Fruit fly (Drosophila melanogaster) whole organism, embryonic: ENCODE data around the gene HP1b.

ENCODE experiments used
- Atf-2 ChIP-seq: fragments of 200-800 bp; sonication (Bioruptor generic); optimal IDR thresholded peaks from 2 replicates; lab custom pipeline; 2016; ENCODE audit warnings: missing biosample characterization, missing genetic modification characterization
- Bteb2 ChIP-seq: fragments of 200-800 bp; sonication (Bioruptor generic); optimal IDR thresholded peaks from 2 replicates; lab custom pipeline; 2016; ENCODE audit warnings: missing biosample characterization, missing genetic modification characterization
- CG10366 ChIP-seq: fragments of 200-800 bp; sonication (Bioruptor generic); IDR thresholded peaks from 2 replicates; pipeline ENCODE4 v1.3.6; 2022; ENCODE audit warnings: missing biosample characterization, missing genetic modification characterization
- CG11504 ChIP-seq: fragments of 200-800 bp; sonication (Bioruptor generic); optimal IDR thresholded peaks from 3 replicates; lab custom pipeline; 2019; ENCODE audit warnings: missing biosample characterization, mild to moderate bottlenecking, missing genetic modification characterization, moderate library complexity
- CG11560 ChIP-seq: fragments of 200-800 bp; sonication (Bioruptor generic); IDR thresholded peaks from 3 replicates; pipeline ENCODE4 v1.3.6; 2022; ENCODE audit warnings: missing biosample characterization, missing genetic modification characterization
- CG15073 ChIP-seq: fragments of 200-800 bp; sonication (Bioruptor generic); optimal IDR thresholded peaks from 2 replicates; lab custom pipeline; 2016; ENCODE audit warnings: missing biosample characterization, missing genetic modification characterization
- CG1602 ChIP-seq: fragments of 200-800 bp; sonication (Bioruptor generic); optimal IDR thresholded peaks from 3 replicates; lab custom pipeline; 2016; ENCODE audit warnings: missing biosample characterization, missing genetic modification characterization
- CG1647 ChIP-seq: fragments of 200-800 bp; sonication (Bioruptor generic); optimal IDR thresholded peaks from 3 replicates; lab custom pipeline; 2016; ENCODE audit warnings: missing biosample characterization, missing genetic modification characterization
- CG17802 ChIP-seq: fragments of 200-800 bp; sonication (Bioruptor generic); optimal IDR thresholded peaks from 2 replicates; lab custom pipeline; 2018; ENCODE audit warnings: missing biosample characterization, mild to moderate bottlenecking, missing genetic modification characterization, moderate library complexity
- CG1792 ChIP-seq: fragments of 200-800 bp; sonication (Bioruptor generic); optimal IDR thresholded peaks from 2 replicates; lab custom pipeline; 2016; ENCODE audit warnings: missing biosample characterization, missing genetic modification characterization
- CG1832 ChIP-seq: fragments of 200-800 bp; sonication (Bioruptor generic); optimal IDR thresholded peaks from 2 replicates; lab custom pipeline; 2017; ENCODE audit warnings: missing biosample characterization, mild to moderate bottlenecking, missing genetic modification characterization, inconsistent platforms
- CG2875 ChIP-seq: fragments of 200-800 bp; sonication (Bioruptor generic); optimal IDR thresholded peaks from 2 replicates; lab custom pipeline; 2017; ENCODE audit warnings: missing biosample characterization, mild to moderate bottlenecking, missing genetic modification characterization, missing genetic modification reagents
- CG30020 ChIP-seq: fragments of 200-800 bp; optimal IDR thresholded peaks from 2 replicates; lab custom pipeline; 2019; ENCODE audit warnings: missing biosample characterization, mild to moderate bottlenecking, missing genetic modification characterization, moderate library complexity
- CG30431 ChIP-seq: fragments of 200-800 bp; sonication (Bioruptor generic); optimal IDR thresholded peaks from 2 replicates; lab custom pipeline; 2017; ENCODE audit warnings: missing biosample characterization, missing genetic modification characterization
- CG31224 ChIP-seq: fragments of 200-800 bp; sonication (Bioruptor generic); IDR thresholded peaks from 2 replicates; pipeline ENCODE4 v1.3.6; 2022; ENCODE audit warnings: missing biosample characterization, missing genetic modification characterization
- CG3281 ChIP-seq: fragments of 200-800 bp; sonication (Bioruptor generic); optimal IDR thresholded peaks from 3 replicates; lab custom pipeline; 2017; ENCODE audit warnings: missing biosample characterization, mild to moderate bottlenecking, missing genetic modification characterization
- CG8924 ChIP-seq: fragments of 200-800 bp; optimal IDR thresholded peaks from 3 replicates; lab custom pipeline; 2019; ENCODE audit warnings: missing biosample characterization, mild to moderate bottlenecking, missing genetic modification characterization, moderate library complexity
- CG9609 ChIP-seq: fragments of 200-800 bp; sonication (Bioruptor generic); optimal IDR thresholded peaks from 3 replicates; lab custom pipeline; 2016; ENCODE audit warnings: missing biosample characterization, missing genetic modification characterization
- CHES-1-like ChIP-seq: fragments of 200-800 bp; sonication (Bioruptor generic); optimal IDR thresholded peaks from 2 replicates; lab custom pipeline; 2016; ENCODE audit warnings: missing biosample characterization, missing genetic modification characterization
- Camta ChIP-seq: fragments of 200-800 bp; sonication (Bioruptor generic); optimal IDR thresholded peaks from 2 replicates; lab custom pipeline; 2016; ENCODE audit warnings: missing biosample characterization, missing genetic modification characterization
- D19A ChIP-seq: fragments of 200-800 bp; optimal IDR thresholded peaks from 3 replicates; lab custom pipeline; 2019; ENCODE audit warnings: missing biosample characterization, mild to moderate bottlenecking, missing genetic modification characterization, moderate library complexity
- D19B ChIP-seq: fragments of 200-800 bp; sonication (Bioruptor generic); optimal IDR thresholded peaks from 2 replicates; lab custom pipeline; 2017; ENCODE audit warnings: missing biosample characterization, mild to moderate bottlenecking, missing genetic modification characterization
- Dek ChIP-seq: fragments of 200-800 bp; sonication (Bioruptor generic); optimal IDR thresholded peaks from 3 replicates; lab custom pipeline; 2019; ENCODE audit warnings: missing biosample characterization, mild to moderate bottlenecking, missing genetic modification characterization, moderate library complexity
- Drgx ChIP-seq: fragments of 200-800 bp; sonication (Bioruptor generic); IDR thresholded peaks from 2 replicates; pipeline ENCODE4 v1.3.6; 2022; ENCODE audit warnings: missing biosample characterization, missing genetic modification characterization
- Eip74EF ChIP-seq, 2 experiments: fragments of 200-800 bp in 1 of 2; fragments of >200 bp in 1 of 2; sonication (Bioruptor generic) in 1 of 2; optimal IDR thresholded peaks; 2 replicates each; lab custom pipeline; 2017 to 2019; ENCODE audit warnings: missing biosample characterization in 2 of 2, missing genetic modification characterization in 2 of 2, mild to moderate bottlenecking in 1 of 2, moderate library complexity in 1 of 2
- H2.0 ChIP-seq: fragments of 200-800 bp; sonication (Bioruptor generic); IDR thresholded peaks from 2 replicates; pipeline ENCODE4 v1.3.6; 2022; ENCODE audit warnings: missing biosample characterization, missing genetic modification characterization
- HmgD ChIP-seq: fragments of 200-800 bp; sonication (Bioruptor generic); optimal IDR thresholded peaks from 3 replicates; lab custom pipeline; 2016; ENCODE audit warnings: missing biosample characterization, missing genetic modification characterization
- Lpt ChIP-seq: fragments of >200 bp; optimal IDR thresholded peaks from 2 replicates; lab custom pipeline; 2018; ENCODE audit warnings: missing biosample characterization, missing genetic modification characterization
- MESR4 ChIP-seq: fragments of 200-800 bp; sonication (Bioruptor generic); optimal IDR thresholded peaks from 2 replicates; lab custom pipeline; 2018; ENCODE audit warnings: missing biosample characterization, mild to moderate bottlenecking, missing genetic modification characterization, moderate library complexity
- Oaz ChIP-seq: fragments of 200-800 bp; sonication (Bioruptor generic); IDR thresholded peaks from 2 replicates; pipeline ENCODE4 v1.3.6; 2022; ENCODE audit warnings: missing biosample characterization, missing genetic modification characterization
- PHDP ChIP-seq: fragments of 200-800 bp; sonication (Bioruptor generic); optimal IDR thresholded peaks from 3 replicates; lab custom pipeline; 2018; ENCODE audit warnings: missing biosample characterization, mild to moderate bottlenecking, missing genetic modification characterization, moderate library complexity
- Six4 ChIP-seq: fragments of 200-800 bp; sonication (Bioruptor generic); optimal IDR thresholded peaks from 2 replicates; lab custom pipeline; 2016; ENCODE audit warnings: missing biosample characterization, missing genetic modification characterization
- Sry-δ ChIP-seq: fragments of 200-800 bp; sonication (Bioruptor generic); optimal IDR thresholded peaks from 2 replicates; lab custom pipeline; 2016; ENCODE audit warnings: missing biosample characterization, missing genetic modification characterization
- Trl ChIP-seq, 3 experiments: fragments of >200 bp in 2 of 3; fragments of 200-800 bp in 1 of 3; sonication (Bioruptor generic) in 1 of 3; optimal IDR thresholded peaks; 2 replicates in 1 of 3; 3 replicates in 2 of 3; lab custom pipeline; 2016 to 2017; ENCODE audit warnings: missing biosample characterization in 1 of 3, missing genetic modification characterization in 1 of 3
- abd-A ChIP-seq: fragments of 200-800 bp; sonication (Bioruptor generic); optimal IDR thresholded peaks from 3 replicates; lab custom pipeline; 2019; ENCODE audit warnings: missing biosample characterization, mild to moderate bottlenecking, missing genetic modification characterization, moderate library complexity
- ci ChIP-seq: fragments of 200-800 bp; sonication (Bioruptor generic); IDR thresholded peaks from 3 replicates; pipeline ENCODE4 v1.3.6; 2022; ENCODE audit warnings: missing biosample characterization, missing genetic modification characterization
- dpn ChIP-seq, 2 experiments: fragments of 200-800 bp; sonication (Bioruptor generic); optimal IDR thresholded peaks; 3 replicates each; lab custom pipeline; 2016; ENCODE audit warnings: missing biosample characterization in 2 of 2, missing genetic modification characterization in 2 of 2
- emc ChIP-seq: fragments of 200-800 bp; sonication (Bioruptor generic); optimal IDR thresholded peaks from 2 replicates; lab custom pipeline; 2016; ENCODE audit warnings: missing biosample characterization, missing genetic modification characterization
- ewg ChIP-seq: fragments of 200-800 bp; sonication (Bioruptor generic); optimal IDR thresholded peaks from 3 replicates; lab custom pipeline; 2017; ENCODE audit warnings: mild to moderate bottlenecking, missing biosample characterization, missing genetic modification reagents, missing genetic modification characterization
- h ChIP-seq: fragments of >200 bp; optimal IDR thresholded peaks from 2 replicates; lab custom pipeline; 2017
- kni ChIP-seq: fragments of 200-800 bp; sonication (Bioruptor generic); optimal IDR thresholded peaks from 3 replicates; lab custom pipeline; 2017; ENCODE audit warnings: mild to moderate bottlenecking, missing biosample characterization, missing genetic modification reagents, missing genetic modification characterization
- lbe ChIP-seq: fragments of 200-800 bp; sonication (Bioruptor generic); optimal IDR thresholded peaks from 2 replicates; lab custom pipeline; 2016; ENCODE audit warnings: missing biosample characterization, mild to moderate bottlenecking, missing genetic modification characterization
- nerfin-1 ChIP-seq: fragments of 200-800 bp; sonication (Bioruptor generic); optimal IDR thresholded peaks from 3 replicates; lab custom pipeline; 2019; ENCODE audit warnings: missing biosample characterization, mild to moderate bottlenecking, missing genetic modification characterization, moderate library complexity
- nerfin-2 ChIP-seq: fragments of 200-800 bp; sonication (Bioruptor generic); IDR thresholded peaks from 2 replicates; pipeline ENCODE4 v1.3.6; 2022; ENCODE audit warnings: missing biosample characterization, missing genetic modification characterization; ENCODE audit not compliant: partially characterized antibody
- nmo ChIP-seq: fragments of 200-800 bp; sonication (Bioruptor generic); optimal IDR thresholded peaks from 2 replicates; lab custom pipeline; 2018; ENCODE audit warnings: missing biosample characterization, mild to moderate bottlenecking, missing genetic modification characterization, moderate library complexity
- oc ChIP-seq: fragments of 200-800 bp; sonication (Bioruptor generic); optimal IDR thresholded peaks from 2 replicates; lab custom pipeline; 2018; ENCODE audit warnings: missing biosample characterization, mild to moderate bottlenecking, missing genetic modification characterization, moderate library complexity
- rib ChIP-seq: fragments of 200-800 bp; sonication (Bioruptor generic); IDR thresholded peaks from 2 replicates; pipeline ENCODE4 v1.3.6; 2022; ENCODE audit warnings: missing biosample characterization, missing genetic modification characterization
- sens ChIP-seq: fragments of 200-800 bp; sonication (Bioruptor generic); peaks from one replicate; lab custom pipeline; 2016; ENCODE audit warnings: missing biosample characterization, missing genetic modification characterization
- slbo ChIP-seq: fragments of 200-800 bp; sonication (Bioruptor generic); IDR thresholded peaks from 2 replicates; pipeline ENCODE4 v1.3.6; 2022; ENCODE audit warnings: missing biosample characterization, missing genetic modification characterization
- ttk ChIP-seq: fragments of 200-800 bp; sonication (Bioruptor generic); IDR thresholded peaks from 2 replicates; pipeline ENCODE4 v2.1.2; 2022; ENCODE audit warnings: missing biosample characterization, missing genetic modification characterization
- twi ChIP-seq: fragments of 200-800 bp; optimal IDR thresholded peaks from 2 replicates; lab custom pipeline; 2019; ENCODE audit warnings: missing biosample characterization, mild to moderate bottlenecking, missing genetic modification characterization, moderate library complexity

Gene HP1b

DNA sequence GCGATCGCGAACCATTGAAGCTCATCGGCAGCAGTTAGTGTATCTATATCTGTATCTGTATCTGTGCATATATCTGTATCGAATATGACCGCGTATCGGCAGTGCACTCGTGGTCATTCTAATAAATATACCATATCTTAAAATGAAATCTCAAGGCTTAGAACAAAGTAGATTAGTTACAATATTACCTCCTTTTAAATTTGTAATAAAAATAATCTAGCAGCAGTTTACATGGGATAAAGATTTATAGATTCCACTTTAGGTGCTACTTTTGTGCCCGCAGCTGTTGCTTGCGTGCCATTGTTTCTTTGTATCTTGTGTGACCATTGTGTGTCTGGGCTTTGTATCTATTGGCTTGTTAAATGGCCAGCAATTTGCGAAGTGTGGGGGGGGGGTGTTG lies 20.8 kb upstream of the HP1b start (continued):
- TF ChIP-seq slbo (GFP tag; lab: Robert Waterston, UW) (peak; percentile 66), CG1647 (peak; percentile 43), Sry-δ (GFP tag; lab: Kevin White, UChicago) (no peak), D19A (tag; lab: Kevin White, UChicago) (peak; percentile 72), CG15073 (no peak), MESR4 (peak; percentile 16), CG1832 (no peak), CG9609 (GFP tag; lab: Kevin White, UChicago) (peak; percentile 36), h (no peak), CHES-1-like (GFP tag; lab: Kevin White, UChicago) (peak; percentile 6), Oaz (peak; percentile 64; the same call in 1 of the 2 replicates), rib (GFP tag; lab: Robert Waterston, UW) (no peak), Eip74EF (GFP tag; optimal IDR thresholded peaks at IDR 0.05; lab: Kevin White, UChicago) (peak in 1 of 2 experiments; percentile 50), CG17802 (tag; lab: Kevin White, UChicago) (peak; percentile 46), CG11560 (tag; lab: Robert Waterston, UW) (no peak), abd-A (tag; lab: Kevin White, UChicago) (no peak), Drgx (GFP tag; lab: Robert Waterston, UW) (peak; percentile 87), CG8924 (tag; lab: Kevin White, UChicago) (peak; percentile 86), emc (GFP tag; lab: Kevin White, UChicago) (no peak), Camta (GFP tag; lab: Kevin White, UChicago) (peak; percentile 52), Atf-2 (GFP tag; lab: Kevin White, UChicago) (peak; percentile 24), CG11504 (peak; percentile 87), HmgD (GFP tag; lab: Kevin White, UChicago) (no peak), CG30020 (tag; lab: Kevin White, UChicago) (no peak), sens (peak; percentile 94), ci (GFP tag; lab: Robert Waterston, UW) (peak; percentile 87), CG1602 (peak; percentile 38), Dek (tag; lab: Kevin White, UChicago) (peak; percentile 74), nmo (GFP tag; lab: Kevin White, UChicago) (peak; percentile 57), lbe (peak; percentile 14), Lpt (no peak), ewg (GFP tag; lab: Kevin White, UChicago) (peak; percentile 65), PHDP (peak; percentile 86), twi (no peak), CG10366 (peak; percentile 81), H2.0 (GFP tag; lab: Robert Waterston, UW) (peak; percentile 84), kni (GFP tag; lab: Kevin White, UChicago) (no peak), CG3281 (GFP tag; lab: Kevin White, UChicago) (no peak), CG30431 (GFP tag; lab: Kevin White, UChicago) (peak; percentile 25), nerfin-1 (tag; lab: Kevin White, UChicago) (peak; percentile 59), oc (peak; percentile 84), CG2875 (GFP tag; lab: Kevin White, UChicago) (peak; percentile 59), nerfin-2 (GFP tag; lab: Robert Waterston, UW) (no peak), Bteb2 (GFP tag; lab: Kevin White, UChicago) (peak; percentile 3), Trl (optimal IDR thresholded peaks at IDR 0.05; lab: Kevin White, UChicago) (no peak), Trl (GFP tag; optimal IDR thresholded peaks at IDR 0.05; lab: Kevin White, UChicago) (peak; percentile 36), D19B (no peak), CG1792 (peak; percentile 11), ttk (GFP tag; lab: Robert Waterston, UW) (peak; percentile 56; the same call in 1 of the 2 replicates), Six4 (peak; percentile 58), CG31224 (no peak), dpn (GFP tag; optimal IDR thresholded peaks at IDR 0.05; lab: Kevin White, UChicago) (peak; percentile 44 to 74)
